Fruit fly (Drosophila melanogaster): Measurements from ENCODE around the gene CG46396.

DNA sequence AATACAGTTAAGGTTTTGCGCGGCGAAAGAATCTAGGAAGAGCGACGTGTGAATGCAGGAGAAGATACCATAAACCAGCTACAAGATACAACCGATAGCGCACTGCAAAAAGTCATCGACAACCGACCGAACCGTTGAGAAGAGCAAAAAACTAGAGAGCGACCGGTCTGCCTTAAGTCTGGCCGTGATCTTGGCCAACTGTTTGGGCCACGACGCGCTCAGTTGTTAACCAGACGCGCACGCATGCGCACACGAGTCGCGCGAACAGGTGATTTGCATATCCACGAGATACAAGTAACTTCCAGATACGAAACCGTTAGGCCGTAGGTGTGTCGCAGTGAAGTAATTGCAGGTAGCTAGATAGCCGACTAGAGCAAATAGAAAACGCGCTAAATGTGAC, 11.2 kb downstream of the CG46396 start:
- TF ChIP-seq psq (optimal IDR thresholded peaks at IDR 0.05) (no peak), h (optimal IDR thresholded peaks at IDR 0.05) (no peak), ttk (optimal IDR thresholded peaks at IDR 0.05) (no peak), Sin3A (optimal IDR thresholded peaks at IDR 0.05) (no peak)

Measured in Kc167 (cell line).